Worm (Caenorhabditis elegans): Measurements from ENCODE around the gene test-1.

- TF ChIP-seq mml-1 (tag; optimal IDR thresholded peaks at IDR 0.05) = no peak
- no peak for TF ChIP-seq nhr-12 (tag; optimal IDR thresholded peaks at IDR 0.05)
- TF ChIP-seq ceh-82 (tag; optimal IDR thresholded peaks at IDR 0.05) = no peak
- no peak for TF ChIP-seq fkh-10 (GFP tag; optimal IDR thresholded peaks at IDR 0.05)
- TF ChIP-seq elt-2 (tag; optimal IDR thresholded peaks at IDR 0.05) = no peak
- no peak for TF ChIP-seq nfya-1 (tag; optimal IDR thresholded peaks at IDR 0.05; ENCODE audit: insufficient read depth)
- no peak for TF ChIP-seq ama-1 (optimal IDR thresholded peaks at IDR 0.05)
Observed at ce11 chrIV:2136607-2137006, at the start of gene test-1.
